Fruit fly (Drosophila melanogaster) whole organism, embryonic: Measurements from ENCODE around the gene CG13008.
A peak's percentile ranks its signal among the peaks of the same experiment; 100 is the strongest.

Experiments used
- CG10267 ChIP-seq: fragments of 200-800 bp; sonication (Bioruptor generic); optimal IDR thresholded peaks from 2 replicates; lab custom pipeline; 2018; ENCODE audit warnings: missing biosample characterization, mild to moderate bottlenecking, missing genetic modification characterization, moderate library complexity
- CG10462 ChIP-seq: fragments of 200-800 bp; sonication (Bioruptor generic); optimal IDR thresholded peaks from 2 replicates; lab custom pipeline; 2016; ENCODE audit warnings: missing biosample characterization, missing genetic modification characterization
- CG11093 ChIP-seq: fragments of 200-800 bp; sonication (Bioruptor generic); IDR thresholded peaks from 3 replicates; pipeline ENCODE4 v1.3.6; 2022; ENCODE audit warnings: missing biosample characterization, missing genetic modification characterization
- CG11723 ChIP-seq: fragments of 200-800 bp; sonication (Bioruptor generic); optimal IDR thresholded peaks from 2 replicates; lab custom pipeline; 2017; ENCODE audit warnings: missing biosample characterization, mild to moderate bottlenecking, missing genetic modification characterization
- CG12236 ChIP-seq: fragments of 200-800 bp; sonication (Bioruptor generic); optimal IDR thresholded peaks from 2 replicates; lab custom pipeline; 2016; ENCODE audit warnings: missing biosample characterization, missing genetic modification characterization
- CG1233 ChIP-seq: fragments of 200-800 bp; sonication (Bioruptor generic); optimal IDR thresholded peaks from 4 replicates; lab custom pipeline; 2018; ENCODE audit warnings: missing biosample characterization, mild to moderate bottlenecking, missing genetic modification characterization
- CG12769 ChIP-seq: fragments of 200-800 bp; sonication (Bioruptor generic); optimal IDR thresholded peaks from 2 replicates; lab custom pipeline; 2019; ENCODE audit warnings: missing biosample characterization, mild to moderate bottlenecking, missing genetic modification characterization, moderate library complexity
- CG13894 ChIP-seq: fragments of 200-800 bp; sonication (Bioruptor generic); optimal IDR thresholded peaks from 3 replicates; lab custom pipeline; 2018; ENCODE audit warnings: missing biosample characterization, mild to moderate bottlenecking, missing genetic modification characterization, moderate library complexity
- CG14050 ChIP-seq: fragments of 200-800 bp; sonication (Bioruptor generic); IDR thresholded peaks from 3 replicates; pipeline ENCODE4 v1.3.6; 2022; ENCODE audit warnings: missing biosample characterization, missing genetic modification characterization
- CG14965 ChIP-seq: fragments of 200-800 bp; sonication (Bioruptor generic); optimal IDR thresholded peaks from 2 replicates; lab custom pipeline; 2016; ENCODE audit warnings: missing biosample characterization, missing genetic modification characterization, borderline replicate concordance
- CG15601 ChIP-seq: fragments of 200-800 bp; sonication (Bioruptor generic); optimal IDR thresholded peaks from 3 replicates; lab custom pipeline; 2019; ENCODE audit warnings: missing biosample characterization, mild to moderate bottlenecking, missing genetic modification characterization, moderate library complexity
- CG16863 ChIP-seq: fragments of 200-800 bp; sonication (Bioruptor generic); optimal IDR thresholded peaks from 3 replicates; lab custom pipeline; 2016; ENCODE audit warnings: missing biosample characterization, missing genetic modification characterization
- CG17802 ChIP-seq: fragments of 200-800 bp; sonication (Bioruptor generic); optimal IDR thresholded peaks from 2 replicates; lab custom pipeline; 2018; ENCODE audit warnings: missing biosample characterization, mild to moderate bottlenecking, missing genetic modification characterization, moderate library complexity
- CG1832 ChIP-seq: fragments of 200-800 bp; sonication (Bioruptor generic); optimal IDR thresholded peaks from 2 replicates; lab custom pipeline; 2017; ENCODE audit warnings: missing biosample characterization, mild to moderate bottlenecking, missing genetic modification characterization, inconsistent platforms
- CG18599 ChIP-seq: fragments of 200-800 bp; sonication (Bioruptor generic); optimal IDR thresholded peaks from 3 replicates; lab custom pipeline; 2017; ENCODE audit warnings: missing biosample characterization, missing genetic modification characterization, mild to moderate bottlenecking, moderate library complexity, missing genetic modification reagents
- CG2120 ChIP-seq: fragments of 200-800 bp; sonication (Bioruptor generic); optimal IDR thresholded peaks from 3 replicates; lab custom pipeline; 2016; ENCODE audit warnings: missing biosample characterization, missing genetic modification characterization
- CG3065 ChIP-seq: fragments of 200-800 bp; sonication (Bioruptor generic); optimal IDR thresholded peaks from 2 replicates; lab custom pipeline; 2016; ENCODE audit warnings: missing biosample characterization, missing genetic modification characterization
- CG31441 ChIP-seq: fragments of 200-800 bp; sonication (Bioruptor generic); IDR thresholded peaks from 2 replicates; pipeline ENCODE4 v1.3.6; 2022; ENCODE audit warnings: missing biosample characterization, missing genetic modification characterization
- CG34376 ChIP-seq: fragments of 200-800 bp; sonication (Bioruptor generic); optimal IDR thresholded peaks from 2 replicates; lab custom pipeline; 2018; ENCODE audit warnings: missing biosample characterization, mild to moderate bottlenecking, missing genetic modification characterization
- CG42726 ChIP-seq: fragments of 200-800 bp; sonication (Bioruptor generic); IDR thresholded peaks from 2 replicates; pipeline ENCODE4 v1.3.6; 2022; ENCODE audit warnings: missing biosample characterization, missing genetic modification characterization; ENCODE audit not compliant: partially characterized antibody
- CG6175 ChIP-seq: fragments of 200-800 bp; sonication (Bioruptor generic); IDR thresholded peaks from 3 replicates; pipeline ENCODE4 v1.3.6; 2022; ENCODE audit warnings: missing biosample characterization, missing genetic modification characterization
- CG6654 ChIP-seq: fragments of 200-800 bp; sonication (Bioruptor generic); optimal IDR thresholded peaks from 2 replicates; lab custom pipeline; 2017; ENCODE audit warnings: missing biosample characterization, mild to moderate bottlenecking, missing genetic modification characterization
- CG8281 ChIP-seq: fragments of 200-800 bp; sonication (Bioruptor generic); optimal IDR thresholded peaks from 2 replicates; lab custom pipeline; 2018; ENCODE audit warnings: missing biosample characterization, mild to moderate bottlenecking, missing genetic modification characterization, moderate library complexity
- CG8388 ChIP-seq: fragments of 200-800 bp; sonication (Bioruptor generic); optimal IDR thresholded peaks from 2 replicates; lab custom pipeline; 2019; ENCODE audit warnings: missing biosample characterization, mild to moderate bottlenecking, missing genetic modification characterization, moderate library complexity
- CG9797 ChIP-seq: fragments of 200-800 bp; sonication (Bioruptor generic); optimal IDR thresholded peaks from 3 replicates; lab custom pipeline; 2018; ENCODE audit warnings: missing biosample characterization, mild to moderate bottlenecking, missing genetic modification characterization
- D19A ChIP-seq: fragments of 200-800 bp; optimal IDR thresholded peaks from 3 replicates; lab custom pipeline; 2019; ENCODE audit warnings: missing biosample characterization, mild to moderate bottlenecking, missing genetic modification characterization, moderate library complexity
- Fer2 ChIP-seq: fragments of 200-800 bp; sonication (Bioruptor generic); optimal IDR thresholded peaks from 2 replicates; lab custom pipeline; 2018; ENCODE audit warnings: missing biosample characterization, mild to moderate bottlenecking, missing genetic modification characterization, moderate library complexity
- NFAT ChIP-seq: fragments of 200-800 bp; sonication (Bioruptor generic); IDR thresholded peaks from 2 replicates; pipeline ENCODE4 v1.3.6; 2022; ENCODE audit warnings: missing biosample characterization, missing genetic modification characterization
- NfI ChIP-seq: fragments of 200-800 bp; sonication (Bioruptor generic); optimal IDR thresholded peaks from 3 replicates; lab custom pipeline; 2018; ENCODE audit warnings: missing biosample characterization, mild to moderate bottlenecking, missing genetic modification characterization, moderate library complexity
- Pdp1 ChIP-seq, 2 experiments: fragments of 200-800 bp; sonication (Bioruptor generic); optimal IDR thresholded peaks; 3 replicates each; lab custom pipeline; 2016; ENCODE audit warnings: missing biosample characterization in 2 of 2, missing genetic modification characterization in 2 of 2, mild to moderate bottlenecking in 1 of 2, moderate library complexity in 1 of 2
- Rfx ChIP-seq: fragments of 200-800 bp; sonication (Bioruptor generic); IDR thresholded peaks from 2 replicates; pipeline ENCODE4 v1.3.6; 2022; ENCODE audit warnings: missing biosample characterization, missing genetic modification characterization
- Six4 ChIP-seq: fragments of 200-800 bp; sonication (Bioruptor generic); optimal IDR thresholded peaks from 2 replicates; lab custom pipeline; 2016; ENCODE audit warnings: missing biosample characterization, missing genetic modification characterization
- Ssrp ChIP-seq: fragments of 200-800 bp; sonication (Bioruptor generic); optimal IDR thresholded peaks from 2 replicates; lab custom pipeline; 2018; ENCODE audit warnings: missing biosample characterization, mild to moderate bottlenecking, missing genetic modification characterization, moderate library complexity
- ash1 ChIP-seq: fragments of 200-800 bp; sonication (Bioruptor generic); optimal IDR thresholded peaks from 2 replicates; lab custom pipeline; 2018; ENCODE audit warnings: missing biosample characterization, mild to moderate bottlenecking, missing genetic modification characterization
- bowl ChIP-seq: fragments of 200-800 bp; sonication (Bioruptor generic); IDR thresholded peaks from 2 replicates; pipeline ENCODE4 v1.3.6; 2022; ENCODE audit warnings: missing biosample characterization, missing genetic modification characterization
- btn ChIP-seq: fragments of 200-800 bp; sonication (Bioruptor generic); optimal IDR thresholded peaks from 2 replicates; lab custom pipeline; 2016; ENCODE audit warnings: missing biosample characterization, missing genetic modification characterization
- dimm ChIP-seq: fragments of 200-800 bp; sonication (Bioruptor generic); IDR thresholded peaks from 2 replicates; pipeline ENCODE4 v1.3.6; 2022; ENCODE audit warnings: missing biosample characterization, missing genetic modification characterization
- ewg ChIP-seq: fragments of 200-800 bp; sonication (Bioruptor generic); optimal IDR thresholded peaks from 3 replicates; lab custom pipeline; 2017; ENCODE audit warnings: mild to moderate bottlenecking, missing biosample characterization, missing genetic modification reagents, missing genetic modification characterization
- fru ChIP-seq: fragments of >200 bp; optimal IDR thresholded peaks from 2 replicates; lab custom pipeline; 2017
- hkb ChIP-seq, 2 experiments: fragments of 200-800 bp in 1 of 2; fragments of >200 bp in 1 of 2; sonication (Bioruptor generic) in 1 of 2; IDR thresholded peaks in 1 of 2; optimal IDR thresholded peaks in 1 of 2; 2 replicates each; pipeline versions ENCODE4 v1.3.6 to Lab custom; 2017 to 2022; ENCODE audit warnings: missing biosample characterization in 1 of 2, missing genetic modification characterization in 1 of 2
- jing ChIP-seq: fragments of 200-800 bp; sonication (Bioruptor generic); optimal IDR thresholded peaks from 2 replicates; lab custom pipeline; 2018; ENCODE audit warnings: missing biosample characterization, mild to moderate bottlenecking, missing genetic modification characterization
- lola ChIP-seq, 3 experiments: fragments of >200 bp in 2 of 3; fragments of 200-800 bp in 1 of 3; sonication (Bioruptor generic) in 1 of 3; optimal IDR thresholded peaks; 2 replicates each; lab custom pipeline; 2017 to 2019; ENCODE audit warnings: missing biosample characterization in 3 of 3, missing genetic modification characterization in 3 of 3, mild to moderate bottlenecking in 1 of 3, moderate library complexity in 1 of 3
- peb ChIP-seq: fragments of 200-800 bp; sonication (Bioruptor generic); IDR thresholded peaks from 2 replicates; pipeline ENCODE4 v1.3.6; 2022; ENCODE audit warnings: missing biosample characterization, missing genetic modification characterization
- pfk ChIP-seq: fragments of 200-800 bp; sonication (Bioruptor generic); optimal IDR thresholded peaks from 2 replicates; lab custom pipeline; 2018; ENCODE audit warnings: missing biosample characterization, mild to moderate bottlenecking, missing genetic modification characterization, moderate library complexity
- phol ChIP-seq: fragments of 200-800 bp; sonication (Bioruptor generic); optimal IDR thresholded peaks from 3 replicates; lab custom pipeline; 2018; ENCODE audit warnings: missing biosample characterization, mild to moderate bottlenecking, missing genetic modification characterization, moderate library complexity
- schlank ChIP-seq: fragments of 200-800 bp; sonication (Bioruptor generic); optimal IDR thresholded peaks from 2 replicates; lab custom pipeline; 2018; ENCODE audit warnings: missing biosample characterization, mild to moderate bottlenecking, missing genetic modification characterization
- scrt ChIP-seq: fragments of 200-800 bp; sonication (Bioruptor generic); optimal IDR thresholded peaks from 2 replicates; lab custom pipeline; 2018; ENCODE audit warnings: missing biosample characterization, mild to moderate bottlenecking, missing genetic modification characterization, moderate library complexity
- sens ChIP-seq: fragments of 200-800 bp; sonication (Bioruptor generic); peaks from one replicate; lab custom pipeline; 2016; ENCODE audit warnings: missing biosample characterization, missing genetic modification characterization
- ssp ChIP-seq: fragments of 200-800 bp; sonication (Bioruptor generic); IDR thresholded peaks from 2 replicates; pipeline ENCODE4 v1.3.6; 2022; ENCODE audit warnings: missing biosample characterization, missing genetic modification characterization
- tna ChIP-seq: fragments of 200-800 bp; sonication (Bioruptor generic); IDR thresholded peaks from 2 replicates; pipeline ENCODE4 v1.3.6; 2022; ENCODE audit warnings: missing biosample characterization, missing genetic modification characterization; ENCODE audit not compliant: partially characterized antibody

CG13008 gene

dm6 chrX:16683765-16684164 lies 27.3 kb upstream of the CG13008 start, which contains the start of gene Axs (continued):
- no peak for TF ChIP-seq fru
- TF ChIP-seq Pdp1 (GFP tag; optimal IDR thresholded peaks at IDR 0.05; lab: Kevin White, UChicago): peak in 1 of 2 experiments; percentile 59
- no peak for TF ChIP-seq CG9797
- TF ChIP-seq CG17802: no peak
- TF ChIP-seq CG42726 (GFP tag; lab: Robert Waterston, UW): peak; percentile 86
- no peak for TF ChIP-seq Fer2 (tag; lab: Kevin White, UChicago)
- TF ChIP-seq btn (GFP tag; lab: Kevin White, UChicago): no peak
- peak; percentile 76 for TF ChIP-seq sens (GFP tag; lab: Kevin White, UChicago)
- TF ChIP-seq CG16863 (GFP tag; lab: Kevin White, UChicago): no peak
- TF ChIP-seq CG10462: no peak
- no peak for TF ChIP-seq CG31441 (GFP tag; lab: Robert Waterston, UW)
- TF ChIP-seq lola (GFP tag; optimal IDR thresholded peaks at IDR 0.05; lab: Kevin White, UChicago): peak in 1 of 3 experiments; percentile 30
- TF ChIP-seq hkb (optimal IDR thresholded peaks at IDR 0.05; lab: Kevin White, UChicago): no peak
- TF ChIP-seq hkb (GFP tag; IDR thresholded peaks at IDR 0.05; lab: Robert Waterston, UW): no peak
- TF ChIP-seq ash1: no peak
- TF ChIP-seq CG12236 (GFP tag; lab: Kevin White, UChicago): no peak
- no peak for TF ChIP-seq CG14965
- no peak for TF ChIP-seq bowl (GFP tag; lab: Robert Waterston, UW)
- TF ChIP-seq CG1233: no peak
- TF ChIP-seq CG2120: peak; percentile 50
- no peak for TF ChIP-seq pfk (GFP tag; lab: Kevin White, UChicago)
- peak; percentile 41 for TF ChIP-seq CG10267 (tag; lab: Kevin White, UChicago)
- no peak for TF ChIP-seq CG14050 (GFP tag; lab: Robert Waterston, UW)
- no peak for TF ChIP-seq CG8388 (GFP tag; lab: Kevin White, UChicago)
- TF ChIP-seq Six4: no peak
- no peak for TF ChIP-seq Ssrp (tag; lab: Kevin White, UChicago)
- peak; percentile 45 for TF ChIP-seq phol (tag; lab: Kevin White, UChicago)
- no peak for TF ChIP-seq CG1832 (GFP tag; lab: Kevin White, UChicago)
- no peak for TF ChIP-seq D19A (tag; lab: Kevin White, UChicago)
- peak; percentile 40; the same call in 1 of the 2 replicates for TF ChIP-seq NFAT (GFP tag; lab: Robert Waterston, UW)
- TF ChIP-seq CG18599 (GFP tag; lab: Kevin White, UChicago): no peak
- no peak for TF ChIP-seq dimm
- TF ChIP-seq schlank (tag; lab: Kevin White, UChicago): no peak
- no peak for TF ChIP-seq ssp
- peak; percentile 54 for TF ChIP-seq Rfx (GFP tag; lab: Robert Waterston, UW)
- TF ChIP-seq CG6654 (GFP tag; lab: Kevin White, UChicago): no peak
- no peak for TF ChIP-seq CG11723
- no peak for TF ChIP-seq CG11093 (GFP tag; lab: Robert Waterston, UW)
- TF ChIP-seq ewg: peak; percentile 47
- no peak for TF ChIP-seq jing (GFP tag; lab: Kevin White, UChicago)
- TF ChIP-seq CG6175 (GFP tag; lab: Robert Waterston, UW): no peak
- no peak for TF ChIP-seq peb (GFP tag; lab: Robert Waterston, UW)
- peak; percentile 16 for TF ChIP-seq CG12769
- no peak for TF ChIP-seq CG8281 (tag; lab: Kevin White, UChicago)
- TF ChIP-seq CG34376: no peak
- TF ChIP-seq CG3065 (GFP tag; lab: Kevin White, UChicago): no peak
- TF ChIP-seq CG15601: peak; percentile 32
- peak; percentile 11 for TF ChIP-seq NfI (GFP tag; lab: Kevin White, UChicago)
- no peak for TF ChIP-seq CG13894 (tag; lab: Kevin White, UChicago)
- TF ChIP-seq scrt (GFP tag; lab: Kevin White, UChicago): peak; percentile 69
- peak; percentile 74 for TF ChIP-seq tna (GFP tag; lab: Robert Waterston, UW)
